Fruit fly (Drosophila melanogaster): ENCODE measurements around the gene CG43231.
A peak's percentile ranks its signal among the peaks of the same experiment; 100 is the strongest.

DNA sequence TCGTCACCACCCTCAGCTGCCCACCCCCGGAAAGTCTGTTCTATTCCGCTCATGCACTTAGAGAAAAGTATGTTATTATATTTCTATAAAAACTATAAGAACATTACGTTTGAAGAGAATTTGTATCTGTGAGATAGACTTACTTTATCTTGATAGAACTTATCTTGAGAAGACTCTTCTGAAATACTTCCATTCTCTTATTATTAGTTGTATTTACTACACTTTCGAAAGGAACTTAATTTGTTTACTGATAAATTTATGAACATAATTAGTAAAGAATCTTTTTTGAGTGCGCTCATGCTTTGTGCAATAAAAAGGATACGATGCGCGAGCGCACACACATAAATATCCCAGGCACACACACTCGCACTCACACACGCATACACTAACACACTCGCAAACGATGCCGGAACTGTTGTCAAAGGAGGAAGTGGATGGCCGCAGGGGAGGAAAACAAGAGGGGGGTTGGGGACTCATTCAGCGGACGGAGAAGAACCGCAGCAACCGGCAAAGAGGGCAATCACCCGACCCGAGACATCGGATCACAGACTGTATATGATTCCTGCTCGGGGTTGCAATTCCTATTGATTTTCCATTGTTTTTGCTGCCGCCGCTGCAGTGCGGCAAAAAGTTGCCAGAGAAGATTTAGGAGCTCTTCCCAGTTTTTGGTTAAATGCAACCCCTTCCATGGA lies 42.8 kb downstream of the CG43231 start:
- TF ChIP-seq sv (GFP tag; optimal IDR thresholded peaks at IDR 0.05): no peak
- no peak for TF ChIP-seq jim (GFP tag; optimal IDR thresholded peaks at IDR 0.05)
- no peak for TF ChIP-seq Hr83 (GFP tag; optimal IDR thresholded peaks at IDR 0.05; ENCODE audit: poor library complexity, severe bottlenecking)
- TF ChIP-seq Hr78 (GFP tag; optimal IDR thresholded peaks at IDR 0.05): no peak
- no peak for TF ChIP-seq Mio (GFP tag; optimal IDR thresholded peaks at IDR 0.05)
- TF ChIP-seq Myc (optimal IDR thresholded peaks at IDR 0.05): no peak
- TF ChIP-seq Dif (GFP tag; optimal IDR thresholded peaks at IDR 0.05; ENCODE audit: partially characterized antibody): no peak
- TF ChIP-seq dl (GFP tag; optimal IDR thresholded peaks at IDR 0.05; ENCODE audit: insufficient read depth in 1 of 2, partially characterized antibody in 2 of 2): no peak
- no peak for TF ChIP-seq Jra (GFP tag; optimal IDR thresholded peaks at IDR 0.05)
- no peak for TF ChIP-seq dsf (GFP tag; optimal IDR thresholded peaks at IDR 0.05; ENCODE audit: borderline replicate concordance)
- peak; percentile 51 for TF ChIP-seq h (GFP tag; optimal IDR thresholded peaks at IDR 0.05)
- no peak for TF ChIP-seq CG32264 (GFP tag; optimal IDR thresholded peaks at IDR 0.05)
- TF ChIP-seq OdsH (GFP tag; optimal IDR thresholded peaks at IDR 0.05): peak; percentile 40
- TF ChIP-seq woc (GFP tag; optimal IDR thresholded peaks at IDR 0.05): peak; percentile 27
